Worm (Caenorhabditis elegans): ENCODE measurements around the gene nfi-1.

nfi-1 gene

ce11 chrII:7557981-7558380, 20.0 kb downstream of the nfi-1 start:
- TF ChIP-seq unc-62 (GFP tag; optimal IDR thresholded peaks at IDR 0.05), result peak; percentile 21
- TF ChIP-seq F33H1.4 (GFP tag; IDR thresholded peaks at IDR 0.05), result no peak
- TF ChIP-seq nhr-80 (tag; optimal IDR thresholded peaks at IDR 0.05), result peak; percentile 89

ce11 chrII:7558864-7559263, 20.9 kb downstream of the nfi-1 start:
- TF ChIP-seq nhr-90 (tag; optimal IDR thresholded peaks at IDR 0.05) (no peak), sptf-2 (GFP tag; optimal IDR thresholded peaks at IDR 0.05) (no peak), ztf-18 (tag; optimal IDR thresholded peaks at IDR 0.05) (no peak), athp-1 (tag; optimal IDR thresholded peaks at IDR 0.05) (no peak), Y79H2A.3 (GFP tag; conservative IDR thresholded peaks at IDR 0.05) (no peak), ceh-79 (tag; optimal IDR thresholded peaks at IDR 0.05) (no peak), ama-1 (optimal IDR thresholded peaks at IDR 0.05) (no peak), ama-1 (GFP tag; optimal IDR thresholded peaks at IDR 0.05) (no peak), snpc-4 (GFP tag; optimal IDR thresholded peaks at IDR 0.05) (no peak), snpc-4 (tag; optimal IDR thresholded peaks at IDR 0.05) (no peak)

- TF ChIP-seq B0336.3 (GFP tag; IDR thresholded peaks at IDR 0.05) (no peak), zfh-2 (GFP tag; conservative IDR thresholded peaks at IDR 0.05) (no peak), fkh-3 (tag; optimal IDR thresholded peaks at IDR 0.05) (no peak), mxl-1 (tag; optimal IDR thresholded peaks at IDR 0.05) (no peak), F52B5.7 (tag; optimal IDR thresholded peaks at IDR 0.05) (no peak), F57C9.4 (tag; optimal IDR thresholded peaks at IDR 0.05) (no peak), mcd-1 (GFP tag; IDR thresholded peaks at IDR 0.05) (no peak), C17E4.6 (GFP tag; IDR thresholded peaks at IDR 0.05) (no peak), hlh-26 (GFP tag; conservative IDR thresholded peaks at IDR 0.05) (no peak), lin-26 (GFP tag; IDR thresholded peaks at IDR 0.05) (no peak), hrde-1 (tag; optimal IDR thresholded peaks at IDR 0.05; ENCODE audit: borderline replicate concordance) (no peak), Y53G8AR.9 (GFP tag; conservative IDR thresholded peaks at IDR 0.05) (no peak), pha-4 (tag; optimal IDR thresholded peaks at IDR 0.05) (no peak), lin-40 (tag; optimal IDR thresholded peaks at IDR 0.05) (no peak)
Observed at ce11 chrII:7560844-7561243, 22.9 kb downstream of the nfi-1 start.

- TF ChIP-seq hlh-12 (tag; optimal IDR thresholded peaks at IDR 0.05), result no peak
- no peak for TF ChIP-seq snpc-1.3 (tag; optimal IDR thresholded peaks at IDR 0.05; ENCODE audit: insufficient read depth)
- no peak for TF ChIP-seq attf-5 (GFP tag; optimal IDR thresholded peaks at IDR 0.05)
- no peak for TF ChIP-seq mel-28 (tag; optimal IDR thresholded peaks at IDR 0.05; ENCODE audit: borderline replicate concordance)
- TF ChIP-seq lin-26 (GFP tag; IDR thresholded peaks at IDR 0.05), result no peak
Observed at ce11 chrII:7561494-7561893, 23.5 kb downstream of the nfi-1 start, which contains the start of the genes ZK1290.11 and ZK1290.1. Gene ZK1290.11 (minus strand): TSS chrII:7561594. Gene ZK1290.1 (plus strand): TSS chrII:7561764.

ce11 chrII:7562616-7563015, 24.6 kb downstream of the nfi-1 start:
- TF ChIP-seq lin-26 (GFP tag; IDR thresholded peaks at IDR 0.05) (no peak), nfya-2 (GFP tag; IDR thresholded peaks at IDR 0.05) (no peak), nfyb-1 (GFP tag; IDR thresholded peaks at IDR 0.05) (no peak), nhr-179 (tag; optimal IDR thresholded peaks at IDR 0.05) (no peak), pha-4 (tag; optimal IDR thresholded peaks at IDR 0.05) (no peak)
